Fruit fly (Drosophila melanogaster) whole organism: ENCODE measurements around the gene hll.

Source experiments
- Dll ChIP-seq: fragments of >200 bp; optimal IDR thresholded peaks from 2 replicates; lab custom pipeline; 2017
- pan ChIP-seq: fragments of >200 bp; optimal IDR thresholded peaks from 2 replicates; lab custom pipeline; 2017

dm6 chr2L:14010410-14010809 is 16.4 kb upstream of the hll start:
- no peak for TF ChIP-seq Dll (lab: Kevin White, UChicago)
- TF ChIP-seq pan (lab: Kevin White, UChicago) = no peak
